Worm (Caenorhabditis elegans) whole organism, L3 larva: Measurements from ENCODE around the gene sel-8.

Experiments used
- R02D3.7 ChIP-seq: fragments of 150-350 bp; optimal IDR thresholded peaks from 2 replicates; lab custom pipeline; 2014; ENCODE audit warnings: missing biosample characterization, missing genetic modification characterization
- ZK546.5 ChIP-seq: sonication (generic microtip); optimal IDR thresholded peaks from 2 replicates; lab custom pipeline; 2017; ENCODE audit warnings: missing biosample characterization, missing genetic modification characterization
- aly-2 ChIP-seq: fragments of 150-350 bp; optimal IDR thresholded peaks from 2 replicates; lab custom pipeline; 2014; ENCODE audit warnings: missing biosample characterization, missing genetic modification characterization
- ama-1 ChIP-seq: fragments of 150-350 bp; optimal IDR thresholded peaks from 2 replicates; lab custom pipeline; 2018
- ceh-16 ChIP-seq: sonication (generic microtip); optimal IDR thresholded peaks from 2 replicates; lab custom pipeline; 2017; ENCODE audit warnings: missing biosample characterization, missing genetic modification characterization
- ceh-28 ChIP-seq: fragments of 150-350 bp; optimal IDR thresholded peaks from 2 replicates; lab custom pipeline; 2014; ENCODE audit warnings: missing biosample characterization, missing genetic modification reagents, missing genetic modification characterization
- daf-12 ChIP-seq: fragments of 150-350 bp; optimal IDR thresholded peaks from 2 replicates; lab custom pipeline; 2014; ENCODE audit warnings: missing biosample characterization, missing genetic modification reagents, missing genetic modification characterization
- egl-5 ChIP-seq: fragments of 150-350 bp; optimal IDR thresholded peaks from 2 replicates; lab custom pipeline; 2017; ENCODE audit warnings: missing biosample characterization, missing genetic modification reagents, missing genetic modification characterization, inconsistent platforms
- elt-1 ChIP-seq: fragments of 150-350 bp; optimal IDR thresholded peaks from 2 replicates; lab custom pipeline; 2014; ENCODE audit warnings: missing biosample characterization, missing genetic modification characterization
- elt-3 ChIP-seq, 3 experiments: fragments of 150-350 bp in 1 of 3; sonication (generic microtip) in 2 of 3; optimal IDR thresholded peaks; 2 replicates in 2 of 3; 4 replicates in 1 of 3; lab custom pipeline; 2014 to 2017; ENCODE audit warnings: missing biosample characterization in 3 of 3, missing genetic modification characterization in 3 of 3
- eor-1 ChIP-seq, 2 experiments: fragments of 150-350 bp; optimal IDR thresholded peaks; 2 replicates each; lab custom pipeline; 2014 to 2018; ENCODE audit warnings: missing biosample characterization in 2 of 2, missing genetic modification characterization in 2 of 2
- fkh-10 ChIP-seq: sonication (generic microtip); optimal IDR thresholded peaks from 2 replicates; lab custom pipeline; 2017; ENCODE audit warnings: missing biosample characterization, missing genetic modification reagents, missing genetic modification characterization
- fkh-2 ChIP-seq: fragments of 150-350 bp; optimal IDR thresholded peaks from 2 replicates; lab custom pipeline; 2014; ENCODE audit warnings: missing biosample characterization, missing genetic modification reagents, missing genetic modification characterization
- fos-1 ChIP-seq: fragments of 150-350 bp; optimal IDR thresholded peaks from 2 replicates; lab custom pipeline; 2014; ENCODE audit warnings: missing biosample characterization, missing genetic modification characterization
- hmg-11 ChIP-seq: sonication (generic microtip); optimal IDR thresholded peaks from 2 replicates; lab custom pipeline; 2016; ENCODE audit warnings: missing genetic modification characterization, missing compliant biosample characterization
- lin-39 ChIP-seq: fragments of 150-350 bp; optimal IDR thresholded peaks from 2 replicates; lab custom pipeline; 2018; ENCODE audit warnings: missing biosample characterization, missing genetic modification reagents, missing genetic modification characterization
- lsy-12 ChIP-seq: sonication (generic microtip); optimal IDR thresholded peaks from 2 replicates; lab custom pipeline; 2016; ENCODE audit warnings: mild to moderate bottlenecking, missing genetic modification characterization, missing compliant biosample characterization
- mdl-1 ChIP-seq: fragments of 150-350 bp; optimal IDR thresholded peaks from 2 replicates; lab custom pipeline; 2014; ENCODE audit warnings: missing biosample characterization, missing genetic modification characterization
- mml-1 ChIP-seq: fragments of 150-350 bp; sonication (generic microtip); optimal IDR thresholded peaks from 3 replicates; lab custom pipeline; 2014; ENCODE audit warnings: missing biosample characterization, missing genetic modification characterization
- nfya-1 ChIP-seq: sonication (generic microtip); optimal IDR thresholded peaks from 2 replicates; lab custom pipeline; 2017; ENCODE audit warnings: missing genetic modification characterization, mild to moderate bottlenecking, missing compliant biosample characterization, antibody characterized with exemption, moderate library complexity; ENCODE audit not compliant: insufficient read depth
- nhr-12 ChIP-seq: fragments of 150-350 bp; optimal IDR thresholded peaks from 2 replicates; lab custom pipeline; 2014; ENCODE audit warnings: missing biosample characterization, missing genetic modification characterization
- nhr-237 ChIP-seq: fragments of 150-350 bp; optimal IDR thresholded peaks from 2 replicates; lab custom pipeline; 2014; ENCODE audit warnings: missing biosample characterization, missing genetic modification characterization
- nhr-25 ChIP-seq: sonication (generic microtip); optimal IDR thresholded peaks from 2 replicates; lab custom pipeline; 2017; ENCODE audit warnings: missing biosample characterization, missing genetic modification characterization
- nhr-28 ChIP-seq: fragments of 150-350 bp; optimal IDR thresholded peaks from 2 replicates; lab custom pipeline; 2014; ENCODE audit warnings: missing biosample characterization, missing genetic modification characterization
- nhr-43 ChIP-seq: sonication (generic microtip); optimal IDR thresholded peaks from 2 replicates; lab custom pipeline; 2016; ENCODE audit warnings: mild to moderate bottlenecking, missing genetic modification characterization, missing compliant biosample characterization; ENCODE audit not compliant: poor library complexity, severe bottlenecking
- nhr-67 ChIP-seq: fragments of 150-350 bp; optimal IDR thresholded peaks from 2 replicates; lab custom pipeline; 2014; ENCODE audit warnings: missing biosample characterization, missing genetic modification characterization
- nhr-77 ChIP-seq: fragments of 150-350 bp; optimal IDR thresholded peaks from 2 replicates; lab custom pipeline; 2014; ENCODE audit warnings: missing biosample characterization, missing genetic modification characterization
- pha-4 ChIP-seq: fragments of 150-350 bp; optimal IDR thresholded peaks from 2 replicates; lab custom pipeline; 2014; ENCODE audit warnings: missing biosample characterization, missing genetic modification reagents, missing genetic modification characterization
- pqm-1 ChIP-seq: fragments of 150-350 bp; optimal IDR thresholded peaks from 2 replicates; lab custom pipeline; 2017; ENCODE audit warnings: missing biosample characterization, missing genetic modification characterization, inconsistent platforms
- sea-2 ChIP-seq: fragments of 150-350 bp; sonication (generic microtip); optimal IDR thresholded peaks from 4 replicates; lab custom pipeline; 2014; ENCODE audit warnings: missing biosample characterization, missing genetic modification reagents, missing genetic modification characterization
- skn-1 ChIP-seq: fragments of 150-350 bp; optimal IDR thresholded peaks from 2 replicates; lab custom pipeline; 2014; ENCODE audit warnings: missing biosample characterization, missing genetic modification characterization
- snpc-4 ChIP-seq: fragments of 150-350 bp; optimal IDR thresholded peaks from 2 replicates; lab custom pipeline; 2014; ENCODE audit warnings: missing biosample characterization, missing genetic modification characterization
- tbx-2 ChIP-seq: sonication (generic microtip); optimal IDR thresholded peaks from 2 replicates; lab custom pipeline; 2016; ENCODE audit warnings: mild to moderate bottlenecking, missing genetic modification characterization, missing compliant biosample characterization
- unc-39 ChIP-seq: sonication (generic microtip); optimal IDR thresholded peaks from 4 replicates; lab custom pipeline; 2017; ENCODE audit warnings: missing biosample characterization, missing genetic modification characterization
- zag-1 ChIP-seq: fragments of 150-350 bp; optimal IDR thresholded peaks from 2 replicates; lab custom pipeline; 2014; ENCODE audit warnings: missing biosample characterization, missing genetic modification characterization
- ztf-11 ChIP-seq: fragments of 150-350 bp; optimal IDR thresholded peaks from 2 replicates; lab custom pipeline; 2014; ENCODE audit warnings: missing biosample characterization, missing genetic modification characterization

sel-8 gene

DNA sequence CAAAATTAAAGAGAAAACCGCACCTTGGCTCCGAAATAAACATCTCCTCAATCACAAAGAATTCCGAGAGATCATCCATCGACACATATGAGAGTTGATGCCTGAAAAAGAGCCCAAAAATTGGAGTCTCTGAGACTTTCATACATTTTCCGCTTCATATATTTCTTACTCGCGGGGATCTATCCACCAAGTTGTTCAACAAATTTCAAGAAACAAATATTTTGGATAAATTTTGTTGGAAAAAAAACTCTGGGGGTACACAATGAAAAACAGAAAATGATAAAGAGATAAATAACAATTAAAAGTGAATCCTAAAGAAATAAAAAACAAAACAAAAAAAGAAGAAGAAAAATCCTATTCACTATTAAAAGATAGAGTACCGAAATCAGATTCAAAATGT is at the start of gene sel-8:
Gene sel-8, minus strand, starts transcription at position 101 of the 400 bp plus-strand sequence.
- no peak for TF ChIP-seq nhr-43 (tag; lab: Kevin White, UChicago)
- no peak for TF ChIP-seq ceh-16 (tag; lab: Kevin White, UChicago)
- TF ChIP-seq snpc-4 (tag; lab: Kevin White, UChicago) = no peak
- no peak for TF ChIP-seq R02D3.7 (tag; lab: Kevin White, UChicago)
- TF ChIP-seq ZK546.5 (tag; lab: Kevin White, UChicago) = no peak

DNA sequence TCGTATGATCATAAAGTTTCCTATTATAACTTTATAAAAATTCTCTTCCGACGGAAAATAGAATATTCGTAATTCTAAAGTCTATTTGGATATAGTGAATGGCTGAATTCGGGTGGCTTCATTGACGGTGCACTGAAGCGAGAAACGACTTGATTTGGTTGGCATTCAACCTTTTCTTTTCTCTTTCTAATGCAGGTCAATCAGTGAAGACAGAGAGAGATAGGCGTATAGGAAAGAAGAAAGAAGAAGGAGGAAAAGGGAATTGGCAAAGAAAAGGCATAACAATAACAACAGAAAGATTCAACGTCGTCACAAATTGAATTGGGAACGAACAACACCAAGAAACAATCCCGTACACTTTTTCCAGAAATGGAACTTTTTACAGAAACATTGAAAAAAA is 48.5 kb upstream of the sel-8 start:
- no peak for TF ChIP-seq ceh-16 (tag; lab: Kevin White, UChicago)
- TF ChIP-seq, all 47 proteins: peak for 0

DNA sequence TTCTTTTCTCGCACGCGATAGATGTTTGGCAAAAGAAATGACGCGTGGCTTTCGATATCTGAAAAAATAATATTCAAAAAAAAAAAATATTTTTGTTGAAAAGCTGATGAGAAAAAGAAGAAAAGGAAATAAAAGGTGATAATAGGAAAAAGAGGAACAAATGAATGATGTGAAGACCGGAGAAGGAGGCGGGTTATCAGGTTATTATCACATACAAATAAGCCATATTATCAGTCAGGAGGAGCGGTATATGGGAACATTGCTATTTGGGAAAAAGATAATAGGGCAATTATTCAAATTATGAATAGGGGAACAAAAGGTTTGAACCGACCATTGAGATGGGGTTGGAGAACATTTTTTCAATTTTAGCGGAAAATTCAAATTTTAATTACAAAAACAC is 47.2 kb upstream of the sel-8 start:
- TF ChIP-seq nhr-28 (tag; lab: Kevin White, UChicago) = no peak
- TF ChIP-seq nhr-43 (tag; lab: Kevin White, UChicago) = no peak
- TF ChIP-seq nhr-67 (tag; lab: Kevin White, UChicago) = no peak
- TF ChIP-seq pha-4 (tag; lab: Kevin White, UChicago) = no peak
- TF ChIP-seq elt-3 (tag; optimal IDR thresholded peaks at IDR 0.05; lab: Kevin White, UChicago) = no peak
- TF ChIP-seq unc-39 (tag; lab: Kevin White, UChicago) = no peak
- TF ChIP-seq lsy-12 (tag; lab: Kevin White, UChicago) = no peak
- no peak for TF ChIP-seq ceh-16 (tag; lab: Kevin White, UChicago)
- TF ChIP-seq zag-1 (tag; lab: Kevin White, UChicago) = no peak
- no peak for TF ChIP-seq nhr-12 (tag; lab: Kevin White, UChicago)
- no peak for TF ChIP-seq egl-5 (tag; lab: Kevin White, UChicago)
- no peak for TF ChIP-seq fkh-2 (tag; lab: Kevin White, UChicago)

DNA sequence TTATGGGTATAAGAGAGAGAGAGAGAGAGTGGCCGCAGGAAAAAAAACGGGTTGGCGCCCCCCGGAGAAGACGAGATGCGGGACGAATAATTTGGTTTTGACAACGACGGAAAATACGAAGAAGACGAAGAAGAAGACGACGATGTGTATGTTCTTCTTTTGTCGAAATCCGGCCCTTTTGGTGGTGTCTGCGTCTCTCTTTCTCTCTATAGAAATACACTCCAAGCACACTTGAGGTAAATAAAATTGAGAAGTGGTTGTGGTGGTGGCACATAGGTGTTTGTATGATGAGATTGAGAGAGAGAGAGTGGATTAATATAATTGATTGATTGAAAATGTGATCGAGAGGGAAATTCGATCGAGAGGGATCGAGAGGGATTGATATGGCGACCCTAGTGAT is 45.9 kb upstream of the sel-8 start:
- TF ChIP-seq fos-1 (no peak), nfya-1 (tag; lab: Kevin White, UChicago) (peak; percentile 61), nhr-25 (tag; lab: Kevin White, UChicago) (peak; percentile 34), ceh-28 (no peak), sea-2 (GFP tag; lab: Kevin White, UChicago) (no peak), mml-1 (tag; lab: Kevin White, UChicago) (no peak), nhr-237 (tag; lab: Kevin White, UChicago) (no peak), R02D3.7 (tag; lab: Kevin White, UChicago) (no peak), unc-39 (tag; lab: Kevin White, UChicago) (no peak), fkh-10 (GFP tag; lab: Kevin White, UChicago) (peak; percentile 9), egl-5 (tag; lab: Kevin White, UChicago) (peak; percentile 25), tbx-2 (no peak), daf-12 (tag; lab: Kevin White, UChicago) (no peak), nhr-12 (tag; lab: Kevin White, UChicago) (no peak), snpc-4 (tag; lab: Kevin White, UChicago) (no peak), nhr-77 (tag; lab: Kevin White, UChicago) (no peak), mdl-1 (tag; lab: Kevin White, UChicago) (no peak), hmg-11 (tag; lab: Kevin White, UChicago) (peak; percentile 35), pha-4 (tag; lab: Kevin White, UChicago) (peak; percentile 58), elt-1 (no peak)
- TF ChIP-seq, all 47 proteins: peak for 6

DNA sequence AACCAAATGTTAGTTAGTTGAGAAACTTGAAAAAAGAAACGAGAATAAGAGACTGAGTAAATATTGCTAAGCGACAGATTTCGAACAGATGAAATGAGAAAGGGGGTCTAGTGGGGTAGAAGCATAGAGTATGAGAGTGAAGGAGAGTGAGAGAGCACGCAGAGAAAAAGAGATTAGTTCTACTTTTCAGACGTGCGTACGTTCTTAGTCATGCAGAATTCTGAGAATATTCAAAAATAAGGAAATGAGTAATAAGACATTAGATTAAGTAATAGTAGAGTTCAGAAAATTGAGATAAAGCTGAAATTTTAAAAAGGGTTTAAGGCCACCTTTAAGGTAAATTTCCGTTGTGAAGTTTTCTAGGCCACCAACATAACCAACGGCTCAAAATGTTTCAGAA is 44.0 kb upstream of the sel-8 start:
- TF ChIP-seq ama-1 (lab: Kevin White, UChicago) (no peak), fkh-10 (GFP tag; lab: Kevin White, UChicago) (no peak), skn-1 (no peak), lin-39 (tag; lab: Kevin White, UChicago) (no peak), nfya-1 (tag; lab: Kevin White, UChicago) (peak; percentile 27), hmg-11 (tag; lab: Kevin White, UChicago) (peak; percentile 12), eor-1 (tag; optimal IDR thresholded peaks at IDR 0.05; lab: Kevin White, UChicago) (no peak), aly-2 (tag; lab: Kevin White, UChicago) (no peak), pqm-1 (tag; lab: Kevin White, UChicago) (no peak), ztf-11 (tag; lab: Kevin White, UChicago) (no peak), pha-4 (tag; lab: Kevin White, UChicago) (peak; percentile 62)
- TF ChIP-seq, all 47 proteins: peak for 3
